Fruit fly (Drosophila melanogaster): ENCODE data around the gene S1P.

The S1P gene

dm6 chr3L:21574296-21574745 lies 42.9 kb downstream of the S1P start (continued):
- TF ChIP-seq CG9876 (GFP tag; optimal IDR thresholded peaks at IDR 0.05) = no peak
- no peak for TF ChIP-seq Eip74EF (GFP tag; optimal IDR thresholded peaks at IDR 0.05)
- no peak for TF ChIP-seq CG9932 (GFP tag; IDR thresholded peaks at IDR 0.05)
- peak; percentile 13 for TF ChIP-seq Dp (GFP tag; optimal IDR thresholded peaks at IDR 0.05)
- no peak for TF ChIP-seq NFAT (GFP tag; IDR thresholded peaks at IDR 0.05)
- 0 out of 3 replicates have a peak, but pooled peaks have one; percentile 14 for TF ChIP-seq Optix (GFP tag; IDR thresholded peaks at IDR 0.05)
- no peak for TF ChIP-seq CG17802 (tag; optimal IDR thresholded peaks at IDR 0.05)
- TF ChIP-seq toy (GFP tag; IDR thresholded peaks at IDR 0.05) = no peak
- peak in 1 of 2 experiments; percentile 56 for TF ChIP-seq eve (GFP tag; optimal IDR thresholded peaks at IDR 0.05)
- no peak for TF ChIP-seq Kr (GFP tag; optimal IDR thresholded peaks at IDR 0.05)
- peak; percentile 53 for TF ChIP-seq CG30020 (tag; optimal IDR thresholded peaks at IDR 0.05)
- TF ChIP-seq CG5180 (GFP tag; optimal IDR thresholded peaks at IDR 0.05) = no peak
- peak; percentile 19; the same call in 1 of the 4 replicates for TF ChIP-seq Dll (GFP tag; IDR thresholded peaks at IDR 0.05; ENCODE audit: partially characterized antibody)
- TF ChIP-seq CG13775 (GFP tag; optimal IDR thresholded peaks at IDR 0.05) = no peak
- peak; percentile 15 for TF ChIP-seq CG2120 (GFP tag; optimal IDR thresholded peaks at IDR 0.05)
- TF ChIP-seq CG9797 (GFP tag; optimal IDR thresholded peaks at IDR 0.05) = peak; percentile 72
- TF ChIP-seq mam (GFP tag; optimal IDR thresholded peaks at IDR 0.05) = peak; percentile 37
- TF ChIP-seq CG4404 (GFP tag; IDR thresholded peaks at IDR 0.05) = no peak
- no peak for TF ChIP-seq Oli (tag; optimal IDR thresholded peaks at IDR 0.05)
- TF ChIP-seq HmgD (GFP tag; optimal IDR thresholded peaks at IDR 0.05) = peak; percentile 45
- peak; percentile 8 for TF ChIP-seq lilli (GFP tag; optimal IDR thresholded peaks at IDR 0.05)
- no peak for TF ChIP-seq CoRest (tag; optimal IDR thresholded peaks at IDR 0.05)
- peak; percentile 13 for TF ChIP-seq trem (tag; optimal IDR thresholded peaks at IDR 0.05)
- peak; percentile 49 for TF ChIP-seq pzg (GFP tag; optimal IDR thresholded peaks at IDR 0.05)
- no peak for TF ChIP-seq Lim3 (GFP tag; IDR thresholded peaks at IDR 0.05)
- no peak for TF ChIP-seq vvl (GFP tag; IDR thresholded peaks at IDR 0.05)
- no peak for TF ChIP-seq lmd (GFP tag; IDR thresholded peaks at IDR 0.05)
- TF ChIP-seq CG3281 (GFP tag; optimal IDR thresholded peaks at IDR 0.05) = no peak
- TF ChIP-seq hkb (optimal IDR thresholded peaks at IDR 0.05) = peak; percentile 24
- no peak for TF ChIP-seq hkb (GFP tag; IDR thresholded peaks at IDR 0.05)
- TF ChIP-seq chn (GFP tag; optimal IDR thresholded peaks at IDR 0.05) = no peak
- TF ChIP-seq CG13287 (GFP tag; IDR thresholded peaks at IDR 0.05; ENCODE audit: partially characterized antibody) = peak; percentile 19; the same call in 1 of the 2 replicates
- TF ChIP-seq MBD-R2 (GFP tag; IDR thresholded peaks at IDR 0.05) = peak; percentile 86
- TF ChIP-seq Hr39 (optimal IDR thresholded peaks at IDR 0.05) = no peak
- no peak for TF ChIP-seq CG10543 (GFP tag; optimal IDR thresholded peaks at IDR 0.05)
- peak; percentile 2 for TF ChIP-seq phol (tag; optimal IDR thresholded peaks at IDR 0.05)
- TF ChIP-seq aop (GFP tag; IDR thresholded peaks at IDR 0.05) = no peak
- TF ChIP-seq wek (GFP tag; optimal IDR thresholded peaks at IDR 0.05) = peak; percentile 95
- TF ChIP-seq schlank (tag; optimal IDR thresholded peaks at IDR 0.05) = no peak
- TF ChIP-seq CG10431 (GFP tag; optimal IDR thresholded peaks at IDR 0.05) = no peak
- TF ChIP-seq E2f2 (GFP tag; IDR thresholded peaks at IDR 0.05) = peak; percentile 44
- 0 out of 3 replicates have a peak, but pooled peaks have one; percentile 10 for TF ChIP-seq knrl (GFP tag; IDR thresholded peaks at IDR 0.05; ENCODE audit: partially characterized antibody)
- peak; percentile 91 for TF ChIP-seq Sry-β (GFP tag; optimal IDR thresholded peaks at IDR 0.05)
- TF ChIP-seq CG12659 (GFP tag; optimal IDR thresholded peaks at IDR 0.05) = peak; percentile 4
- no peak for TF ChIP-seq nmo (GFP tag; optimal IDR thresholded peaks at IDR 0.05)
- TF ChIP-seq CG8089 (GFP tag; optimal IDR thresholded peaks at IDR 0.05) = no peak
- TF ChIP-seq D19A (tag; optimal IDR thresholded peaks at IDR 0.05) = peak; percentile 22
- TF ChIP-seq CG10274 (GFP tag; optimal IDR thresholded peaks at IDR 0.05) = no peak
- TF ChIP-seq CG7556 (GFP tag; optimal IDR thresholded peaks at IDR 0.05) = no peak
- TF ChIP-seq gce (GFP tag; IDR thresholded peaks at IDR 0.05) = no peak
- 0 out of 3 replicates have a peak, but pooled peaks have one; percentile 35 for TF ChIP-seq CG2199 (GFP tag; IDR thresholded peaks at IDR 0.05)
